Fruit fly (Drosophila melanogaster): ENCODE data around the gene CG32277.

CG32277 gene

dm6 chr3L:3197464-3197863, 7.8 kb downstream of the CG32277 start, which contains the start of gene CG14966 (continued):
- TF ChIP-seq grau (tag; optimal IDR thresholded peaks at IDR 0.05) (peak; percentile 34), hbn (GFP tag; IDR thresholded peaks at IDR 0.05; ENCODE audit: partially characterized antibody) (peak; percentile 85), Dbx (GFP tag; IDR thresholded peaks at IDR 0.05) (peak; percentile 57; the same call in 2 of the 3 replicates), CG10543 (GFP tag; optimal IDR thresholded peaks at IDR 0.05) (peak; percentile 13), CG30020 (tag; optimal IDR thresholded peaks at IDR 0.05) (peak; percentile 42), CG7928 (GFP tag; optimal IDR thresholded peaks at IDR 0.05) (peak; percentile 97), Antp (GFP tag; optimal IDR thresholded peaks at IDR 0.05) (peak; percentile 22), Lim3 (GFP tag; IDR thresholded peaks at IDR 0.05) (no peak), CG14860 (GFP tag; IDR thresholded peaks at IDR 0.05; ENCODE audit: partially characterized antibody) (peak; percentile 73), Hr3 (GFP tag; optimal IDR thresholded peaks at IDR 0.05) (no peak), ro (GFP tag; IDR thresholded peaks at IDR 0.05) (no peak), CG1832 (GFP tag; optimal IDR thresholded peaks at IDR 0.05) (no peak), shn (GFP tag; optimal IDR thresholded peaks at IDR 0.05) (peak; percentile 10), CG15011 (GFP tag; optimal IDR thresholded peaks at IDR 0.05) (no peak), HmgD (GFP tag; optimal IDR thresholded peaks at IDR 0.05) (peak; percentile 44), fd96Cb (tag; optimal IDR thresholded peaks at IDR 0.05) (no peak), ham (GFP tag; IDR thresholded peaks at IDR 0.05) (no peak), Oaz (GFP tag; IDR thresholded peaks at IDR 0.05) (no peak), btn (GFP tag; optimal IDR thresholded peaks at IDR 0.05) (no peak), CG2889 (GFP tag; IDR thresholded peaks at IDR 0.05) (no peak), CHES-1-like (GFP tag; optimal IDR thresholded peaks at IDR 0.05) (peak; percentile 70), Myb (GFP tag; optimal IDR thresholded peaks at IDR 0.05) (peak; percentile 95), C15 (GFP tag; IDR thresholded peaks at IDR 0.05) (no peak), PHDP (tag; optimal IDR thresholded peaks at IDR 0.05) (peak; percentile 1), Fer1 (GFP tag; optimal IDR thresholded peaks at IDR 0.05) (peak; percentile 31), ap (GFP tag; IDR thresholded peaks at IDR 0.05) (no peak), bab2 (GFP tag; optimal IDR thresholded peaks at IDR 0.05) (peak; percentile 10), CG9215 (GFP tag; IDR thresholded peaks at IDR 0.05) (no peak), az2 (GFP tag; optimal IDR thresholded peaks at IDR 0.05) (peak; percentile 17), CG10462 (GFP tag; optimal IDR thresholded peaks at IDR 0.05) (no peak), Hr39 (optimal IDR thresholded peaks at IDR 0.05) (no peak), dimm (GFP tag; IDR thresholded peaks at IDR 0.05) (no peak), emc (GFP tag; optimal IDR thresholded peaks at IDR 0.05) (no peak), sisA (GFP tag; IDR thresholded peaks at IDR 0.05) (no peak), CG10431 (GFP tag; optimal IDR thresholded peaks at IDR 0.05) (peak; percentile 89), chn (GFP tag; optimal IDR thresholded peaks at IDR 0.05) (no peak), CG11456 (GFP tag; IDR thresholded peaks at IDR 0.05) (no peak), CG9817 (tag; optimal IDR thresholded peaks at IDR 0.05) (peak; percentile 6), Taf1 (GFP tag; IDR thresholded peaks at IDR 0.05) (no peak), aop (GFP tag; IDR thresholded peaks at IDR 0.05) (no peak), tll (GFP tag; optimal IDR thresholded peaks at IDR 0.05) (no peak), usp (GFP tag; optimal IDR thresholded peaks at IDR 0.05) (no peak), otp (GFP tag; IDR thresholded peaks at IDR 0.05) (no peak), BtbVII (GFP tag; optimal IDR thresholded peaks at IDR 0.05) (no peak), CG3995 (GFP tag; optimal IDR thresholded peaks at IDR 0.05) (peak; percentile 15), CG3407 (GFP tag; optimal IDR thresholded peaks at IDR 0.05) (no peak), CG3065 (GFP tag; optimal IDR thresholded peaks at IDR 0.05) (no peak), MTF-1 (GFP tag; optimal IDR thresholded peaks at IDR 0.05; ENCODE audit: borderline replicate concordance) (no peak), Atf-2 (GFP tag; optimal IDR thresholded peaks at IDR 0.05) (no peak), h (optimal IDR thresholded peaks at IDR 0.05) (no peak), pan (optimal IDR thresholded peaks at IDR 0.05) (no peak), pan (GFP tag; optimal IDR thresholded peaks at IDR 0.05 in 1 of 2, IDR thresholded peaks at IDR 0.05 in 1 of 2) (no peak), zfh2 (GFP tag; optimal IDR thresholded peaks at IDR 0.05) (peak; percentile 22), Kr (GFP tag; optimal IDR thresholded peaks at IDR 0.05) (no peak)

Measured in whole organism, embryonic.